Worm (Caenorhabditis elegans): ENCODE data around the gene tbc-8.

- TF ChIP-seq unc-62 (GFP tag; optimal IDR thresholded peaks at IDR 0.05) (no peak), ZK546.5 (tag; optimal IDR thresholded peaks at IDR 0.05) (no peak), R02D3.7 (tag; optimal IDR thresholded peaks at IDR 0.05) (no peak), snpc-4 (tag; optimal IDR thresholded peaks at IDR 0.05) (no peak), unc-39 (tag; optimal IDR thresholded peaks at IDR 0.05) (no peak), pha-4 (tag; optimal IDR thresholded peaks at IDR 0.05) (peak; percentile 92), elt-3 (tag; optimal IDR thresholded peaks at IDR 0.05) (no peak), zag-1 (tag; optimal IDR thresholded peaks at IDR 0.05) (no peak), elt-1 (tag; optimal IDR thresholded peaks at IDR 0.05) (no peak), fos-1 (tag; optimal IDR thresholded peaks at IDR 0.05) (no peak), nhr-76 (tag; optimal IDR thresholded peaks at IDR 0.05) (no peak), ama-1 (optimal IDR thresholded peaks at IDR 0.05) (no peak)
These were observed 33.5 kb upstream of the tbc-8 start for ce11 chrIII:10331232-10331631.
